Fruit fly (Drosophila melanogaster): ENCODE data around the gene CG13728.

The CG13728 gene

dm6 chr3L:17421319-17421718 lies 38.8 kb upstream of the CG13728 start, which contains the start of gene blot (continued):
- peak; percentile 52 for TF ChIP-seq nom (GFP tag; optimal IDR thresholded peaks at IDR 0.05)
- TF ChIP-seq CG14014 (GFP tag; IDR thresholded peaks at IDR 0.05), result peak; percentile 39; the same call in 1 of the 2 replicates
- no peak for TF ChIP-seq CG18619 (GFP tag; optimal IDR thresholded peaks at IDR 0.05)
- no peak for TF ChIP-seq HLH4C (GFP tag; IDR thresholded peaks at IDR 0.05; ENCODE audit: partially characterized antibody)
- TF ChIP-seq ken (GFP tag; IDR thresholded peaks at IDR 0.05), result peak; percentile 58; the same call in 1 of the 3 replicates
- TF ChIP-seq CG32772 (GFP tag; IDR thresholded peaks at IDR 0.05), result no peak
- peak; percentile 95 for TF ChIP-seq Jarid2 (GFP tag; optimal IDR thresholded peaks at IDR 0.05)
- TF ChIP-seq CG3163 (GFP tag; optimal IDR thresholded peaks at IDR 0.05), result peak; percentile 93
- no peak for TF ChIP-seq ind (GFP tag; optimal IDR thresholded peaks at IDR 0.05)

- no peak for TF ChIP-seq row (GFP tag; IDR thresholded peaks at IDR 0.05)
- peak in 1 of 2 experiments; percentile 42 for TF ChIP-seq bsh (GFP tag; optimal IDR thresholded peaks at IDR 0.05)
- TF ChIP-seq Med (GFP tag), result peak; percentile 55
- TF ChIP-seq CG17385 (GFP tag; optimal IDR thresholded peaks at IDR 0.05), result no peak
- TF ChIP-seq CG10209 (GFP tag; optimal IDR thresholded peaks at IDR 0.05), result no peak
- no peak for TF ChIP-seq insv (GFP tag; optimal IDR thresholded peaks at IDR 0.05)
- TF ChIP-seq grau (tag; optimal IDR thresholded peaks at IDR 0.05), result peak; percentile 64
- no peak for TF ChIP-seq Atf-2 (GFP tag; optimal IDR thresholded peaks at IDR 0.05)
- no peak for TF ChIP-seq croc (GFP tag; conservative IDR thresholded peaks at IDR 0.05)
- TF ChIP-seq CG32772 (GFP tag; IDR thresholded peaks at IDR 0.05), result no peak
- no peak for TF ChIP-seq CG7987 (GFP tag; optimal IDR thresholded peaks at IDR 0.05)
- no peak for TF ChIP-seq D19A (tag; optimal IDR thresholded peaks at IDR 0.05)
- TF ChIP-seq ase (GFP tag; IDR thresholded peaks at IDR 0.05), result no peak
- peak; percentile 47 for TF ChIP-seq sens (GFP tag)
- peak; percentile 12; the same call in 1 of the 2 replicates for TF ChIP-seq crol (GFP tag; IDR thresholded peaks at IDR 0.05)
- TF ChIP-seq CG14965 (GFP tag; optimal IDR thresholded peaks at IDR 0.05; ENCODE audit: borderline replicate concordance), result no peak
- no peak for TF ChIP-seq CG7372 (GFP tag; IDR thresholded peaks at IDR 0.05)
- TF ChIP-seq corto (GFP tag; optimal IDR thresholded peaks at IDR 0.05), result peak; percentile 0
- no peak for TF ChIP-seq Dll (GFP tag; IDR thresholded peaks at IDR 0.05; ENCODE audit: partially characterized antibody)
- no peak for TF ChIP-seq PHDP (tag; optimal IDR thresholded peaks at IDR 0.05)
- TF ChIP-seq yki (optimal IDR thresholded peaks at IDR 0.05), result no peak
- TF ChIP-seq CHES-1-like (GFP tag; optimal IDR thresholded peaks at IDR 0.05), result no peak
- TF ChIP-seq nom (GFP tag; optimal IDR thresholded peaks at IDR 0.05), result peak; percentile 1
These were observed 38.2 kb upstream of the CG13728 start for dm6 chr3L:17420610-17421194.

dm6 chr3L:17419103-17419741 lies 36.7 kb upstream of the CG13728 start:
- TF ChIP-seq tll (GFP tag; optimal IDR thresholded peaks at IDR 0.05) (peak in 1 of 2 experiments; percentile 61), CG13775 (GFP tag; optimal IDR thresholded peaks at IDR 0.05) (no peak), hb (GFP tag; IDR thresholded peaks at IDR 0.05; ENCODE audit: partially characterized antibody) (no peak), org-1 (GFP tag; optimal IDR thresholded peaks at IDR 0.05) (peak; percentile 11), Xrp1 (GFP tag; IDR thresholded peaks at IDR 0.05) (no peak), CG8290 (GFP tag; optimal IDR thresholded peaks at IDR 0.05) (no peak), CG8290 (tag; optimal IDR thresholded peaks at IDR 0.05) (peak in 1 of 2 experiments; percentile 41), zen (tag; optimal IDR thresholded peaks at IDR 0.05) (peak; percentile 46), CG10543 (GFP tag; optimal IDR thresholded peaks at IDR 0.05) (no peak), CG2678 (tag; optimal IDR thresholded peaks at IDR 0.05) (peak; percentile 9), CG7271 (tag; optimal IDR thresholded peaks at IDR 0.05) (peak; percentile 56), CG14014 (GFP tag; IDR thresholded peaks at IDR 0.05) (peak; percentile 9; the same call in 1 of the 2 replicates), Nf-YC (tag; optimal IDR thresholded peaks at IDR 0.05) (no peak), CG1603 (tag; optimal IDR thresholded peaks at IDR 0.05) (peak; percentile 27), CG9727 (GFP tag; optimal IDR thresholded peaks at IDR 0.05) (peak; percentile 13), lab (GFP tag; optimal IDR thresholded peaks at IDR 0.05) (peak; percentile 1), PHDP (tag; optimal IDR thresholded peaks at IDR 0.05) (peak; percentile 7), p53 (GFP tag; optimal IDR thresholded peaks at IDR 0.05) (no peak), Opbp (GFP tag; IDR thresholded peaks at IDR 0.05; ENCODE audit: partially characterized antibody) (0 out of 3 replicates have a peak, but pooled peaks have one; percentile 18)

Data from whole organism, embryonic.